Worm (Caenorhabditis elegans): ENCODE data around the gene pik-1.
"Not testable (repeated sequence)": the region's sequence is repeated elsewhere in the genome, so short reads cannot be mapped to it uniquely, and the experiment has no call there.

DNA sequence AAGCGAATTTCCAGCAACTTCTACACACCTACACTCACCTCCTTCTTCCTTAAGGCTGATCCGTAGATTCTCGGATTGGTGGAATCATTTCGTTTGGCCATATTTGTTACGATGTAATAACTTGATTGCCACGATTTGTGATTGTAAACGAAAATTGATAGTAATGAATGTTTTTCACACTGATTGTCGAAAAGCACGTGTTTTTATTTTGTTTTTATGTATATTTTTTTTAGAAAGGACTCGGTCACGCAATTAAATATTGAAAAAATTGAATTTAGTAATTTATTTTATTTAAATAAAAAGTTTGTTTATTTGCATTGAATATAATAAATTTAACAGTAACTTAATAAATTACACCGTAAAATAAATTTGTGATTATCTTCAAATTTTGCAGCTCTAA lies 18.1 kb downstream of the pik-1 start, which contains the start of gene K09B11.5:
- not testable (repeated sequence) for TF ChIP-seq dao-5, W03F9.2, him-1 (tag; optimal IDR thresholded peaks at IDR 0.05)

All from whole organism, L4/young adult.